Fruit fly (Drosophila melanogaster) S2 (cell line): ENCODE results near the gene Nup93-1.
A peak's percentile ranks its signal among the peaks of the same experiment; 100 is the strongest.

Source experiments
- CG8478 ChIP-seq: fragments of >200 bp; optimal IDR thresholded peaks from 2 replicates; lab custom pipeline; 2018
- CTCF ChIP-seq, 2 experiments: fragments of >200 bp; optimal IDR thresholded peaks; 2 replicates each; lab custom pipeline; 2018

DNA sequence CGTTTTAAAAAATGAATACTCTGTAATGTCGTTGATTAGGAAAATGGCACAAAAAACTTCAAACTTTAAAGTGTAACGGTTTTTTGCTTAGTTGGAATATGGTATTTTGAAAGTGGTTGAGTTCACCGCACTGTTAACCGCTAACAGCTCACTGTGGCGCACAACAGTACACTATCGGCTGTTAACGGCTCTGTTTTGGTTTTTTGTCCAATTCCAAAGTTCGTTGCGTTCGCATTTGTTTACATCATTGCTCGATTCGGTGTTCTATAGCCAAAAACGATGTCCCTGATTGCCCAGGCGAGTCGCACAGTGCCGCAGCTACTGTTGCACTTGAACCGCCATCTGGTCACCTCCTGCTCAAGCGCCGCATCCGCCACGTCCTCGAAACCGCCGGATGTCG, 11.1 kb upstream of the Nup93-1 start, which contains the start of gene CG11095:
- TF ChIP-seq CTCF (optimal IDR thresholded peaks at IDR 0.05; lab: Kevin White, UChicago) (peak in 1 of 2 experiments; percentile 29), CG8478 (no peak)
